Worm (Caenorhabditis elegans): ENCODE data around the gene gly-6.

The gly-6 gene

ce11 chrIII:4328208-4328987 is 2.6 kb downstream of the gly-6 start:
- no peak for TF ChIP-seq ztf-29 (GFP tag; IDR thresholded peaks at IDR 0.05)
- TF ChIP-seq klf-2 (GFP tag; conservative IDR thresholded peaks at IDR 0.05), result no peak
- no peak for TF ChIP-seq ztf-23 (GFP tag; IDR thresholded peaks at IDR 0.05)

DNA sequence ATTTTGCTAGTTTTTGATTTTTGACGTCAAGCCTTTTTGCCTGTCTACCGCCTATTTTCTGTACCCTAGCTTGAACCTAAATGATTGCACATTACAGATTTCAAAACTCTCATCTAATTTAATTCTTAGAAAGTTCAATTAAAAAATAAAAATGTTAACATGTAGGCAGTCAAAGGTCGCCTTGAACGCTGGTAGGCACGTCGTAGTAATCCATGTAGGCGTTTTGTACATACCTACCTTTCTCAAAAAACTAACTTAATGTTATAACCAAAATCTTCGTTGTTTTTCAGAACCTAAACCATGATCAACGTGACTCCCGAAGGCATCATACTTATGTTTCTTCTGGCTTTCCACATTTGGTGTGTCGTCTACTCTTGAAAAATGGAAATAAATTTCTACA is 7.2 kb downstream of the gly-6 start, which contains the start of gene H38K22.9:
TSS of gene H38K22.9 (plus strand) at position 301 of the 400 bp plus-strand sequence.
- no peak for TF ChIP-seq flt-1 (GFP tag; IDR thresholded peaks at IDR 0.05)
- no peak for TF ChIP-seq T22C8.4 (GFP tag; IDR thresholded peaks at IDR 0.05)
- TF ChIP-seq ztf-23 (GFP tag; IDR thresholded peaks at IDR 0.05), result no peak
- TF ChIP-seq tab-1 (GFP tag; IDR thresholded peaks at IDR 0.05), result no peak
- no peak for TF ChIP-seq klf-2 (GFP tag; conservative IDR thresholded peaks at IDR 0.05)
- TF ChIP-seq ztf-29 (GFP tag; IDR thresholded peaks at IDR 0.05), result no peak
- TF ChIP-seq ref-1 (GFP tag; conservative IDR thresholded peaks at IDR 0.05), result no peak
- no peak for TF ChIP-seq med-1 (GFP tag; optimal IDR thresholded peaks at IDR 0.05; ENCODE audit: insufficient read depth)
- no peak for TF ChIP-seq cog-1 (tag; optimal IDR thresholded peaks at IDR 0.05)

DNA sequence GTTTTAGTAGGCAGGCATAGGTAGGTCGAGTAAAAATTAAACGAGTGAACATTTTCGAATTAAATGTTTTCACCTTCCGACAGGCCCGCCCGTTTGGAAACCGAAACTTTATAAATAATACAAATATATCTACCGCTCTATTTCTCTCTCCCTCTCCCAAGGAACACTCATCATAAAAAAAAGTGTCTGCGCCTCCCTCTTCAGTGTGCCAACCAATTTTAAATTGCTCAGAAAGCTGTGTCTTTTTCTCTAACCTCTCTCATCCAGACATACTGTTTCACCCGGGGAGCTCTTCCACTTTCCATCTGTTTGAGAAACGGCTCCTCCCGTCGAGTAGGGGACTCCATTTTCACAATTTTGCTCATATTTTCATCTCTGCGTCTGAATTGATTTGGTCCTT is 7.9 kb downstream of the gly-6 start:
- TF ChIP-seq ref-1 (GFP tag; conservative IDR thresholded peaks at IDR 0.05) (no peak), ztf-23 (GFP tag; IDR thresholded peaks at IDR 0.05) (no peak), tab-1 (GFP tag; IDR thresholded peaks at IDR 0.05) (no peak), cog-1 (tag; optimal IDR thresholded peaks at IDR 0.05) (no peak), med-1 (GFP tag; optimal IDR thresholded peaks at IDR 0.05; ENCODE audit: insufficient read depth) (no peak)

ce11 chrIII:4321399-4321798 is 9.6 kb downstream of the gly-6 start, which contains the start of gene H38K22.7:
TSS of gene H38K22.7 (plus strand) at chrIII:4321699.
- TF ChIP-seq tab-1 (GFP tag; IDR thresholded peaks at IDR 0.05), result no peak
- no peak for TF ChIP-seq ztf-29 (GFP tag; IDR thresholded peaks at IDR 0.05)
- TF ChIP-seq ztf-23 (GFP tag; IDR thresholded peaks at IDR 0.05), result no peak
- TF ChIP-seq med-1 (GFP tag; optimal IDR thresholded peaks at IDR 0.05; ENCODE audit: insufficient read depth), result no peak
- no peak for TF ChIP-seq klf-2 (GFP tag; conservative IDR thresholded peaks at IDR 0.05)
- no peak for TF ChIP-seq ref-1 (GFP tag; conservative IDR thresholded peaks at IDR 0.05)
- TF ChIP-seq flt-1 (GFP tag; IDR thresholded peaks at IDR 0.05), result no peak
- TF ChIP-seq T22C8.4 (GFP tag; IDR thresholded peaks at IDR 0.05), result no peak
- TF ChIP-seq cog-1 (tag; optimal IDR thresholded peaks at IDR 0.05), result no peak

DNA sequence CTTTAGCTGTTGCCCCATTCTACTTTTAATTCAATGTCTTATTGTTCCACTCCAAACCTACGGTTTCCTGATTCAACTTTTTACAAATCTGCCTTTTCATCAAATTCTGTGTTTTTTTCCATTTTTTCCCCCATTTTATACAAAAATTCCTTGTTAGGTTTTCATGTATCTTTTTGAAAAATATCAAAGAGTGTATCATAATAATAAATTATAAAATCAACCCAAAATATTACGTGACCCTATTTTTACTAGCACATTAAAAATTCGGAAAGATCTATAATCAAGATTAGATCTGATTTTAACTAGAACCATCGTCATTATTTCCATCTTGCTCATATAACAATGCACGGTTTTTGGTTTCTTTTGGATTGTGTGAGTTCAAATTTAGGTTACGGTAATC is 10.9 kb downstream of the gly-6 start, which contains the start of gene H38K22.6:
TSS of gene H38K22.6 (plus strand) at position 301 of the 400 bp plus-strand sequence.
- no peak for TF ChIP-seq ztf-29 (GFP tag; IDR thresholded peaks at IDR 0.05)
- no peak for TF ChIP-seq med-1 (GFP tag; optimal IDR thresholded peaks at IDR 0.05; ENCODE audit: insufficient read depth)
- no peak for TF ChIP-seq flt-1 (GFP tag; IDR thresholded peaks at IDR 0.05)
- TF ChIP-seq tab-1 (GFP tag; IDR thresholded peaks at IDR 0.05), result no peak
- TF ChIP-seq T22C8.4 (GFP tag; IDR thresholded peaks at IDR 0.05), result no peak
- TF ChIP-seq ztf-23 (GFP tag; IDR thresholded peaks at IDR 0.05), result no peak
- TF ChIP-seq ref-1 (GFP tag; conservative IDR thresholded peaks at IDR 0.05), result no peak
- no peak for TF ChIP-seq klf-2 (GFP tag; conservative IDR thresholded peaks at IDR 0.05)
- no peak for TF ChIP-seq cog-1 (tag; optimal IDR thresholded peaks at IDR 0.05)

ce11 chrIII:4317065-4317752 is 13.8 kb downstream of the gly-6 start, which contains the start of gene tag-131:
TSS of gene tag-131 (plus strand) at chrIII:4317702.
- TF ChIP-seq T22C8.4 (GFP tag; IDR thresholded peaks at IDR 0.05), result no peak
- TF ChIP-seq ztf-29 (GFP tag; IDR thresholded peaks at IDR 0.05), result no peak
- TF ChIP-seq cog-1 (tag; optimal IDR thresholded peaks at IDR 0.05), result no peak
- TF ChIP-seq tab-1 (GFP tag; IDR thresholded peaks at IDR 0.05), result no peak

ce11 chrIII:4314502-4314901 is 16.5 kb downstream of the gly-6 start:
- TF ChIP-seq ztf-23 (GFP tag; IDR thresholded peaks at IDR 0.05), result no peak
- no peak for TF ChIP-seq klf-2 (GFP tag; conservative IDR thresholded peaks at IDR 0.05)
- TF ChIP-seq tab-1 (GFP tag; IDR thresholded peaks at IDR 0.05), result no peak
- TF ChIP-seq cog-1 (tag; optimal IDR thresholded peaks at IDR 0.05), result no peak
- TF ChIP-seq T22C8.4 (GFP tag; IDR thresholded peaks at IDR 0.05), result no peak
- TF ChIP-seq ref-1 (GFP tag; conservative IDR thresholded peaks at IDR 0.05), result no peak
- no peak for TF ChIP-seq med-1 (GFP tag; optimal IDR thresholded peaks at IDR 0.05; ENCODE audit: insufficient read depth)
- TF ChIP-seq flt-1 (GFP tag; IDR thresholded peaks at IDR 0.05), result no peak
- TF ChIP-seq ztf-29 (GFP tag; IDR thresholded peaks at IDR 0.05), result no peak

- TF ChIP-seq tab-1 (GFP tag; IDR thresholded peaks at IDR 0.05) (no peak), flt-1 (GFP tag; IDR thresholded peaks at IDR 0.05) (peak; percentile 49; the same call in 1 of the 2 replicates), cog-1 (tag; optimal IDR thresholded peaks at IDR 0.05) (peak; percentile 41), ztf-29 (GFP tag; IDR thresholded peaks at IDR 0.05) (no peak)
These were observed 17.7 kb downstream of the gly-6 start, which contains the start of the genes evl-14 and dcn-1 for ce11 chrIII:4313061-4313962. TSS of gene evl-14 (minus strand) at chrIII:4313128. TSS of gene dcn-1 (plus strand) at chrIII:4313912.

DNA sequence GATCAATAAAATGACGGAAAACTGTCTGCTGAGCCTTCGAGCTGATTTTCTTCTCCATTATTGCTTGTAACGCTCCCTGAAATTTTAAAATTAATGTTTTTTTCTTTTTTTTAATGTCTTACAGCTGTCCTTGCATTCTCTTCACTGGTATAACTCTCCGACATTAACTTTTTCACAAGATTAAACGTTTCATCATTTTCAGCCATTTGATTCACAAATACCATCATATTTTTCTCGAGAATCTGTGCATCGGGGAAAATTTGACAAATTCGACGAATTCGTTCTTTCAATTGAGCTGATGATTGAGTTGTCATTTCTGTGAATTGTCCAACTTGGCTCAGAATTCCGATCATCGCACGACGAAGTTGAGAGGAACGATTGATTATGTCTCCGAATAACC is 21.7 kb downstream of the gly-6 start:
- TF ChIP-seq flt-1 (GFP tag; IDR thresholded peaks at IDR 0.05), result no peak
- TF ChIP-seq ref-1 (GFP tag; conservative IDR thresholded peaks at IDR 0.05), result no peak
- no peak for TF ChIP-seq T22C8.4 (GFP tag; IDR thresholded peaks at IDR 0.05)
- no peak for TF ChIP-seq med-1 (GFP tag; optimal IDR thresholded peaks at IDR 0.05; ENCODE audit: insufficient read depth)
- TF ChIP-seq ztf-23 (GFP tag; IDR thresholded peaks at IDR 0.05), result no peak
- no peak for TF ChIP-seq ztf-29 (GFP tag; IDR thresholded peaks at IDR 0.05)
- no peak for TF ChIP-seq klf-2 (GFP tag; conservative IDR thresholded peaks at IDR 0.05)
- no peak for TF ChIP-seq cog-1 (tag; optimal IDR thresholded peaks at IDR 0.05)
- TF ChIP-seq tab-1 (GFP tag; IDR thresholded peaks at IDR 0.05), result no peak

Measured in whole organism, midembryonic.